Fruit fly (Drosophila melanogaster): ENCODE measurements around the gene CG31709.

The CG31709 gene

dm6 chr2L:9613922-9614321 is 34.5 kb upstream of the CG31709 start (continued):
- no peak for TF ChIP-seq YL-1 (GFP tag; optimal IDR thresholded peaks at IDR 0.05)
- no peak for TF ChIP-seq CG34422 (GFP tag; IDR thresholded peaks at IDR 0.05)
- TF ChIP-seq CG6689 (GFP tag; IDR thresholded peaks at IDR 0.05), result no peak
- TF ChIP-seq CG7556 (GFP tag; optimal IDR thresholded peaks at IDR 0.05), result peak; percentile 12
- TF ChIP-seq fd96Cb (tag; optimal IDR thresholded peaks at IDR 0.05), result no peak
- peak; percentile 38; the same call in 1 of the 3 replicates for TF ChIP-seq dysf (GFP tag; IDR thresholded peaks at IDR 0.05)
- no peak for TF ChIP-seq CG13123 (GFP tag; optimal IDR thresholded peaks at IDR 0.05)
- peak; percentile 58 for TF ChIP-seq Rfx (GFP tag; IDR thresholded peaks at IDR 0.05)
- 0 out of 2 replicates have a peak, but pooled peaks have one; percentile 19 for TF ChIP-seq E2f1 (GFP tag; IDR thresholded peaks at IDR 0.05)
- peak; percentile 11 for TF ChIP-seq D19A (tag; optimal IDR thresholded peaks at IDR 0.05)
- TF ChIP-seq CG30403 (GFP tag; optimal IDR thresholded peaks at IDR 0.05), result no peak
- TF ChIP-seq CG12236 (GFP tag; optimal IDR thresholded peaks at IDR 0.05), result no peak
- 0 out of 2 replicates have a peak, but pooled peaks have one; percentile 22 for TF ChIP-seq Atf6 (GFP tag; IDR thresholded peaks at IDR 0.05)
- TF ChIP-seq Vsx1 (GFP tag; optimal IDR thresholded peaks at IDR 0.05), result no peak
- peak; percentile 24 for TF ChIP-seq grau (tag; optimal IDR thresholded peaks at IDR 0.05)
- TF ChIP-seq CG17328 (GFP tag; IDR thresholded peaks at IDR 0.05), result 0 out of 2 replicates have a peak, but pooled peaks have one; percentile 39
- TF ChIP-seq Abd-B (GFP tag; optimal IDR thresholded peaks at IDR 0.05), result no peak
- no peak for TF ChIP-seq CHES-1-like (GFP tag; optimal IDR thresholded peaks at IDR 0.05)
- no peak for TF ChIP-seq ac (GFP tag; optimal IDR thresholded peaks at IDR 0.05)
- peak; percentile 8 for TF ChIP-seq Meics (GFP tag; optimal IDR thresholded peaks at IDR 0.05)
- no peak for TF ChIP-seq abd-A (tag; optimal IDR thresholded peaks at IDR 0.05)
- TF ChIP-seq Blimp-1 (GFP tag; optimal IDR thresholded peaks at IDR 0.05), result peak; percentile 45
- TF ChIP-seq ash1 (GFP tag; optimal IDR thresholded peaks at IDR 0.05), result no peak
- no peak for TF ChIP-seq gcm2 (GFP tag; optimal IDR thresholded peaks at IDR 0.05)
- TF ChIP-seq phol (tag; optimal IDR thresholded peaks at IDR 0.05), result peak; percentile 23
- TF ChIP-seq Scr (GFP tag; IDR thresholded peaks at IDR 0.05; ENCODE audit: partially characterized antibody), result no peak
- TF ChIP-seq CG5180 (GFP tag; optimal IDR thresholded peaks at IDR 0.05), result peak; percentile 17
- no peak for TF ChIP-seq Neu2 (GFP tag; optimal IDR thresholded peaks at IDR 0.05; ENCODE audit: borderline replicate concordance)
- TF ChIP-seq Hr51 (GFP tag; optimal IDR thresholded peaks at IDR 0.05), result no peak
- TF ChIP-seq CG32532 (GFP tag; IDR thresholded peaks at IDR 0.05), result peak; percentile 12; the same call in 1 of the 2 replicates
- peak; percentile 38 for TF ChIP-seq dmrt11E (tag; optimal IDR thresholded peaks at IDR 0.05)
- no peak for TF ChIP-seq CG9609 (GFP tag; optimal IDR thresholded peaks at IDR 0.05)
- TF ChIP-seq CG16863 (GFP tag; optimal IDR thresholded peaks at IDR 0.05), result no peak
- peak; percentile 22 for TF ChIP-seq lilli (GFP tag; optimal IDR thresholded peaks at IDR 0.05)
- no peak for TF ChIP-seq run (tag; optimal IDR thresholded peaks at IDR 0.05)
- TF ChIP-seq gem (tag; optimal IDR thresholded peaks at IDR 0.05), result peak; percentile 65
- no peak for TF ChIP-seq sim (GFP tag; IDR thresholded peaks at IDR 0.05)
- TF ChIP-seq Taf1 (GFP tag; IDR thresholded peaks at IDR 0.05), result no peak
- TF ChIP-seq ro (GFP tag; IDR thresholded peaks at IDR 0.05), result no peak
- TF ChIP-seq NK7.1 (GFP tag; optimal IDR thresholded peaks at IDR 0.05), result no peak
- TF ChIP-seq tap (tag; optimal IDR thresholded peaks at IDR 0.05), result peak; percentile 31
- TF ChIP-seq Hmx (GFP tag; optimal IDR thresholded peaks at IDR 0.05), result no peak
- no peak for TF ChIP-seq CG17385 (GFP tag; optimal IDR thresholded peaks at IDR 0.05)
- no peak for TF ChIP-seq jumu (GFP tag; optimal IDR thresholded peaks at IDR 0.05)
- no peak for TF ChIP-seq rib (GFP tag; IDR thresholded peaks at IDR 0.05)
- TF ChIP-seq Adf1 (GFP tag; IDR thresholded peaks at IDR 0.05), result no peak
- TF ChIP-seq tgo (GFP tag; IDR thresholded peaks at IDR 0.05), result no peak
- TF ChIP-seq CG3163 (GFP tag; optimal IDR thresholded peaks at IDR 0.05), result no peak
- TF ChIP-seq CG4820 (GFP tag; optimal IDR thresholded peaks at IDR 0.05), result no peak
- no peak for TF ChIP-seq CG17802 (tag; optimal IDR thresholded peaks at IDR 0.05)
- no peak for TF ChIP-seq fd102C (GFP tag; optimal IDR thresholded peaks at IDR 0.05)

Measured in whole organism, embryonic.